Fruit fly (Drosophila melanogaster) whole organism, embryonic: ENCODE data around the gene moody.
A peak's percentile ranks its signal among the peaks of the same experiment; 100 is the strongest.

Source experiments
- BtbVII ChIP-seq: fragments of 200-800 bp; sonication (Bioruptor generic); optimal IDR thresholded peaks from 3 replicates; lab custom pipeline; 2017; ENCODE audit warnings: missing biosample characterization, mild to moderate bottlenecking, missing genetic modification characterization
- Bteb2 ChIP-seq: fragments of 200-800 bp; sonication (Bioruptor generic); optimal IDR thresholded peaks from 2 replicates; lab custom pipeline; 2016; ENCODE audit warnings: missing biosample characterization, missing genetic modification characterization
- CG13424 ChIP-seq: fragments of 200-800 bp; sonication (Bioruptor generic); optimal IDR thresholded peaks from 2 replicates; lab custom pipeline; 2019; ENCODE audit warnings: missing biosample characterization, mild to moderate bottlenecking, missing genetic modification characterization, moderate library complexity
- CG14014 ChIP-seq: fragments of 200-800 bp; sonication (Bioruptor generic); IDR thresholded peaks from 2 replicates; pipeline ENCODE4 v1.3.6; 2022; ENCODE audit warnings: missing biosample characterization, missing genetic modification characterization
- CG17361 ChIP-seq: fragments of 200-800 bp; sonication (Bioruptor generic); IDR thresholded peaks from 3 replicates; pipeline ENCODE4 v1.3.6; 2022; ENCODE audit warnings: missing biosample characterization, missing genetic modification characterization
- CG17612 ChIP-seq: fragments of 200-800 bp; sonication (Bioruptor generic); IDR thresholded peaks from 2 replicates; pipeline ENCODE4 v1.3.6; 2022; ENCODE audit warnings: missing biosample characterization, missing genetic modification characterization
- CG17912 ChIP-seq: fragments of 200-800 bp; sonication (Bioruptor generic); optimal IDR thresholded peaks from 2 replicates; lab custom pipeline; 2018; ENCODE audit warnings: missing biosample characterization, mild to moderate bottlenecking, missing genetic modification characterization
- CG18262 ChIP-seq: fragments of 200-800 bp; optimal IDR thresholded peaks from 3 replicates; lab custom pipeline; 2019; ENCODE audit warnings: missing biosample characterization, mild to moderate bottlenecking, missing genetic modification characterization, moderate library complexity
- CG2889 ChIP-seq: fragments of 200-800 bp; sonication (Bioruptor generic); IDR thresholded peaks from 3 replicates; pipeline ENCODE4 v1.3.6; 2022; ENCODE audit warnings: missing biosample characterization, missing genetic modification characterization
- CG31365 ChIP-seq: fragments of 200-800 bp; sonication (Bioruptor generic); optimal IDR thresholded peaks from 2 replicates; lab custom pipeline; 2018; ENCODE audit warnings: missing biosample characterization, mild to moderate bottlenecking, missing genetic modification characterization
- CG34224 ChIP-seq: fragments of 200-800 bp; sonication (Bioruptor generic); IDR thresholded peaks from 3 replicates; pipeline ENCODE4 v1.3.6; 2022; ENCODE audit warnings: missing biosample characterization, missing genetic modification characterization; ENCODE audit not compliant: partially characterized antibody
- CG42726 ChIP-seq: fragments of 200-800 bp; sonication (Bioruptor generic); IDR thresholded peaks from 2 replicates; pipeline ENCODE4 v1.3.6; 2022; ENCODE audit warnings: missing biosample characterization, missing genetic modification characterization; ENCODE audit not compliant: partially characterized antibody
- CG4617 ChIP-seq: fragments of 200-800 bp; sonication (Bioruptor generic); optimal IDR thresholded peaks from 3 replicates; lab custom pipeline; 2016; ENCODE audit warnings: missing biosample characterization, missing genetic modification characterization, borderline replicate concordance
- CG5953 ChIP-seq: fragments of 200-800 bp; sonication (Bioruptor generic); IDR thresholded peaks from 2 replicates; pipeline ENCODE4 v1.3.6; 2022; ENCODE audit warnings: missing biosample characterization, missing genetic modification characterization
- CG6813 ChIP-seq: fragments of 200-800 bp; sonication (Bioruptor generic); optimal IDR thresholded peaks from 2 replicates; lab custom pipeline; 2017; ENCODE audit warnings: missing biosample characterization, missing genetic modification characterization, mild to moderate bottlenecking, moderate library complexity, missing genetic modification reagents
- CG7839 ChIP-seq: fragments of 200-800 bp; sonication (Bioruptor generic); optimal IDR thresholded peaks from 3 replicates; lab custom pipeline; 2018; ENCODE audit warnings: missing biosample characterization, mild to moderate bottlenecking, missing genetic modification characterization, moderate library complexity
- CG8290 ChIP-seq, 3 experiments: fragments of 200-800 bp; sonication (Bioruptor generic); optimal IDR thresholded peaks; 2 replicates each; lab custom pipeline; 2016 to 2019; ENCODE audit warnings: missing biosample characterization in 3 of 3, missing genetic modification characterization in 3 of 3, mild to moderate bottlenecking in 2 of 3, moderate library complexity in 1 of 3
- CG8765 ChIP-seq: fragments of 200-800 bp; sonication (Bioruptor generic); IDR thresholded peaks from 2 replicates; pipeline ENCODE4 v1.3.6; 2022; ENCODE audit warnings: missing biosample characterization, missing genetic modification characterization
- CG9817 ChIP-seq: fragments of 200-800 bp; sonication (Bioruptor generic); optimal IDR thresholded peaks from 2 replicates; lab custom pipeline; 2018; ENCODE audit warnings: missing biosample characterization, mild to moderate bottlenecking, missing genetic modification characterization, moderate library complexity
- Drgx ChIP-seq: fragments of 200-800 bp; sonication (Bioruptor generic); IDR thresholded peaks from 2 replicates; pipeline ENCODE4 v1.3.6; 2022; ENCODE audit warnings: missing biosample characterization, missing genetic modification characterization
- Fer1 ChIP-seq: fragments of 200-800 bp; sonication (Bioruptor generic); optimal IDR thresholded peaks from 2 replicates; lab custom pipeline; 2017; ENCODE audit warnings: missing biosample characterization, mild to moderate bottlenecking, missing genetic modification characterization
- HHEX ChIP-seq: fragments of 200-800 bp; sonication (Bioruptor generic); optimal IDR thresholded peaks from 3 replicates; lab custom pipeline; 2017; ENCODE audit warnings: missing biosample characterization, mild to moderate bottlenecking, missing genetic modification characterization, missing genetic modification reagents
- Hr39 ChIP-seq: fragments of >200 bp; optimal IDR thresholded peaks from 2 replicates; lab custom pipeline; 2017
- Hsf ChIP-seq: fragments of 200-800 bp; sonication (Bioruptor generic); optimal IDR thresholded peaks from 3 replicates; lab custom pipeline; 2016; ENCODE audit warnings: missing biosample characterization, missing genetic modification characterization
- Kr ChIP-seq: fragments of 200-800 bp; sonication (Bioruptor generic); optimal IDR thresholded peaks from 2 replicates; lab custom pipeline; 2017; ENCODE audit warnings: missing biosample characterization, mild to moderate bottlenecking, missing genetic modification characterization
- Med ChIP-seq: fragments of 200-800 bp; sonication (Bioruptor generic); peaks from one replicate; lab custom pipeline; 2016; ENCODE audit warnings: missing biosample characterization, missing genetic modification characterization, mild to moderate bottlenecking, inconsistent platforms, moderate library complexity
- Meics ChIP-seq: fragments of 200-800 bp; sonication (Bioruptor generic); optimal IDR thresholded peaks from 2 replicates; lab custom pipeline; 2017; ENCODE audit warnings: missing biosample characterization, mild to moderate bottlenecking, missing genetic modification characterization
- Oli ChIP-seq: fragments of 200-800 bp; sonication (Bioruptor generic); optimal IDR thresholded peaks from 2 replicates; lab custom pipeline; 2018; ENCODE audit warnings: missing biosample characterization, mild to moderate bottlenecking, missing genetic modification characterization, moderate library complexity
- bbx ChIP-seq: fragments of 200-800 bp; sonication (Bioruptor generic); IDR thresholded peaks from 2 replicates; pipeline ENCODE4 v1.3.6; 2022; ENCODE audit warnings: missing biosample characterization, missing genetic modification characterization; ENCODE audit not compliant: partially characterized antibody
- crol ChIP-seq: fragments of 200-800 bp; sonication (Bioruptor generic); IDR thresholded peaks from 2 replicates; pipeline ENCODE4 v1.3.6; 2022; ENCODE audit warnings: missing biosample characterization, missing genetic modification characterization
- dpn ChIP-seq, 2 experiments: fragments of 200-800 bp; sonication (Bioruptor generic); optimal IDR thresholded peaks; 3 replicates each; lab custom pipeline; 2016; ENCODE audit warnings: missing biosample characterization in 2 of 2, missing genetic modification characterization in 2 of 2
- dysf ChIP-seq: fragments of 200-800 bp; sonication (Bioruptor generic); IDR thresholded peaks from 3 replicates; pipeline ENCODE4 v1.3.6; 2022; ENCODE audit warnings: missing biosample characterization, missing genetic modification characterization
- esg ChIP-seq: fragments of 200-800 bp; sonication (Bioruptor generic); conservative IDR thresholded peaks from 2 replicates; pipeline ENCODE4 v1.3.6; 2022; ENCODE audit warnings: missing biosample characterization, missing genetic modification characterization
- fd96Cb ChIP-seq: fragments of 200-800 bp; sonication (Bioruptor generic); optimal IDR thresholded peaks from 2 replicates; lab custom pipeline; 2018; ENCODE audit warnings: missing biosample characterization, mild to moderate bottlenecking, missing genetic modification characterization, moderate library complexity
- gsb ChIP-seq: fragments of 200-800 bp; sonication (Bioruptor generic); IDR thresholded peaks from 2 replicates; pipeline ENCODE4 v1.3.6; 2022; ENCODE audit warnings: missing biosample characterization, missing genetic modification characterization
- gt ChIP-seq: fragments of 200-800 bp; sonication (Bioruptor generic); IDR thresholded peaks from 2 replicates; pipeline ENCODE4 v1.3.6; 2022; ENCODE audit warnings: missing biosample characterization, missing genetic modification characterization
- hkb ChIP-seq, 2 experiments: fragments of 200-800 bp in 1 of 2; fragments of >200 bp in 1 of 2; sonication (Bioruptor generic) in 1 of 2; IDR thresholded peaks in 1 of 2; optimal IDR thresholded peaks in 1 of 2; 2 replicates each; pipeline versions ENCODE4 v1.3.6 to Lab custom; 2017 to 2022; ENCODE audit warnings: missing biosample characterization in 1 of 2, missing genetic modification characterization in 1 of 2
- hth ChIP-seq: fragments of >200 bp; optimal IDR thresholded peaks from 2 replicates; lab custom pipeline; 2017; ENCODE audit warnings: inconsistent platforms
- kah ChIP-seq: fragments of 200-800 bp; sonication (Bioruptor generic); optimal IDR thresholded peaks from 2 replicates; lab custom pipeline; 2018; ENCODE audit warnings: missing biosample characterization, mild to moderate bottlenecking, missing genetic modification characterization
- lbe ChIP-seq: fragments of 200-800 bp; sonication (Bioruptor generic); optimal IDR thresholded peaks from 2 replicates; lab custom pipeline; 2016; ENCODE audit warnings: missing biosample characterization, mild to moderate bottlenecking, missing genetic modification characterization
- lmd ChIP-seq: fragments of 200-800 bp; sonication (Bioruptor generic); IDR thresholded peaks from 2 replicates; pipeline ENCODE4 v1.3.6; 2022; ENCODE audit warnings: missing biosample characterization, missing genetic modification characterization
- shn ChIP-seq: fragments of 200-800 bp; sonication (Bioruptor generic); optimal IDR thresholded peaks from 3 replicates; lab custom pipeline; 2016; ENCODE audit warnings: missing biosample characterization, missing genetic modification characterization
- sisA ChIP-seq: fragments of 200-800 bp; sonication (Bioruptor generic); IDR thresholded peaks from 2 replicates; pipeline ENCODE4 v1.3.6; 2022; ENCODE audit warnings: missing biosample characterization, missing genetic modification characterization
- stc ChIP-seq: fragments of 200-800 bp; sonication (Bioruptor generic); IDR thresholded peaks from 2 replicates; pipeline ENCODE4 v1.3.6; 2022; ENCODE audit warnings: missing biosample characterization, missing genetic modification characterization
- stwl ChIP-seq: fragments of 200-800 bp; sonication (Bioruptor generic); optimal IDR thresholded peaks from 3 replicates; lab custom pipeline; 2018; ENCODE audit warnings: missing biosample characterization, mild to moderate bottlenecking, missing genetic modification characterization, moderate library complexity
- trem ChIP-seq: fragments of 200-800 bp; optimal IDR thresholded peaks from 3 replicates; lab custom pipeline; 2019; ENCODE audit warnings: missing biosample characterization, mild to moderate bottlenecking, missing genetic modification characterization, moderate library complexity
- tup ChIP-seq: fragments of 200-800 bp; sonication (Bioruptor generic); optimal IDR thresholded peaks from 2 replicates; lab custom pipeline; 2016; ENCODE audit warnings: missing biosample characterization, mild to moderate bottlenecking, missing genetic modification characterization, moderate library complexity
- z ChIP-seq: fragments of 200-800 bp; sonication (Bioruptor generic); IDR thresholded peaks from 3 replicates; pipeline ENCODE4 v1.3.6; 2022; ENCODE audit warnings: missing biosample characterization, missing genetic modification characterization
- zen2 ChIP-seq: fragments of 200-800 bp; sonication (Bioruptor generic); IDR thresholded peaks from 3 replicates; pipeline ENCODE4 v1.3.6; 2022; ENCODE audit warnings: missing biosample characterization, missing genetic modification characterization; ENCODE audit not compliant: partially characterized antibody

moody gene

dm6 chrX:2098267-2098666 is 48.3 kb upstream of the moody start:
- no peak for TF ChIP-seq HHEX (GFP tag; lab: Kevin White, UChicago)
- TF ChIP-seq shn (GFP tag; lab: Kevin White, UChicago) = no peak
- TF ChIP-seq stwl = no peak
- peak; percentile 39; the same call in 1 of the 2 replicates for TF ChIP-seq Drgx (GFP tag; lab: Robert Waterston, UW)
- TF ChIP-seq fd96Cb (tag; lab: Kevin White, UChicago) = no peak

dm6 chrX:2096341-2096740 is 46.4 kb upstream of the moody start:
- TF ChIP-seq CG8290 (GFP tag; optimal IDR thresholded peaks at IDR 0.05; lab: Kevin White, UChicago) = peak; percentile 44
- TF ChIP-seq CG8290 (tag; optimal IDR thresholded peaks at IDR 0.05; lab: Kevin White, UChicago) = no peak
- TF ChIP-seq CG2889 (GFP tag; lab: Robert Waterston, UW) = no peak
- TF ChIP-seq crol (GFP tag; lab: Robert Waterston, UW) = no peak
- TF ChIP-seq CG8765 (GFP tag; lab: Robert Waterston, UW) = no peak
- peak; percentile 75 for TF ChIP-seq kah (GFP tag; lab: Kevin White, UChicago)
- no peak for TF ChIP-seq hth (lab: Kevin White, UChicago)
- no peak for TF ChIP-seq CG17361
- no peak for TF ChIP-seq CG17912 (GFP tag; lab: Kevin White, UChicago)
- TF ChIP-seq trem = no peak
- TF ChIP-seq stwl = no peak
- no peak for TF ChIP-seq dpn (GFP tag; optimal IDR thresholded peaks at IDR 0.05; lab: Kevin White, UChicago)
- TF ChIP-seq esg (GFP tag; lab: Robert Waterston, UW) = no peak
- no peak for TF ChIP-seq CG42726 (GFP tag; lab: Robert Waterston, UW)
- no peak for TF ChIP-seq CG13424 (tag; lab: Kevin White, UChicago)
- no peak for TF ChIP-seq CG18262 (tag; lab: Kevin White, UChicago)
- no peak for TF ChIP-seq CG34224 (GFP tag; lab: Robert Waterston, UW)
- TF ChIP-seq Kr (GFP tag; lab: Kevin White, UChicago) = no peak
- no peak for TF ChIP-seq stc (GFP tag; lab: Robert Waterston, UW)
- TF ChIP-seq gt (GFP tag; lab: Robert Waterston, UW) = no peak
- no peak for TF ChIP-seq zen2 (GFP tag; lab: Robert Waterston, UW)
- no peak for TF ChIP-seq CG4617
- TF ChIP-seq Meics (GFP tag; lab: Kevin White, UChicago) = no peak
- no peak for TF ChIP-seq CG17612 (GFP tag; lab: Robert Waterston, UW)
- no peak for TF ChIP-seq Med (GFP tag; lab: Kevin White, UChicago)
- no peak for TF ChIP-seq tup
- TF ChIP-seq CG14014 (GFP tag; lab: Robert Waterston, UW) = no peak
- TF ChIP-seq CG31365 = peak; percentile 92
- TF ChIP-seq Oli = no peak
- peak; percentile 36; the same call in 1 of the 2 replicates for TF ChIP-seq CG5953 (GFP tag; lab: Robert Waterston, UW)
- no peak for TF ChIP-seq lmd (GFP tag; lab: Robert Waterston, UW)
- TF ChIP-seq Hr39 (lab: Kevin White, UChicago) = peak; percentile 90
- TF ChIP-seq gsb (GFP tag; lab: Robert Waterston, UW) = no peak
- no peak for TF ChIP-seq CG9817 (tag; lab: Kevin White, UChicago)
- no peak for TF ChIP-seq lbe (GFP tag; lab: Kevin White, UChicago)
- TF ChIP-seq CG7839 = no peak
- no peak for TF ChIP-seq z (GFP tag; lab: Robert Waterston, UW)
- TF ChIP-seq dysf (GFP tag; lab: Robert Waterston, UW) = no peak
- TF ChIP-seq Hsf (GFP tag; lab: Kevin White, UChicago) = no peak
- TF ChIP-seq sisA (GFP tag; lab: Robert Waterston, UW) = no peak
- TF ChIP-seq CG6813 (GFP tag; lab: Kevin White, UChicago) = no peak
- no peak for TF ChIP-seq Bteb2 (GFP tag; lab: Kevin White, UChicago)
- no peak for TF ChIP-seq Fer1
- no peak for TF ChIP-seq hkb (optimal IDR thresholded peaks at IDR 0.05; lab: Kevin White, UChicago)
- no peak for TF ChIP-seq hkb (GFP tag; IDR thresholded peaks at IDR 0.05; lab: Robert Waterston, UW)
- no peak for TF ChIP-seq bbx (GFP tag; lab: Robert Waterston, UW)
- TF ChIP-seq BtbVII (GFP tag; lab: Kevin White, UChicago) = no peak
